Fruit fly (Drosophila melanogaster) whole organism, prepupa: Measurements from ENCODE around the gene IFT46.

Experiments
- Blimp-1 ChIP-seq: fragments of 200-800 bp; sonication (Bioruptor generic); optimal IDR thresholded peaks from 3 replicates; lab custom pipeline; 2017; ENCODE audit warnings: missing biosample characterization, missing genetic modification characterization, mild to moderate bottlenecking, moderate library complexity, missing genetic modification reagents
- CG10631 ChIP-seq: fragments of 200-800 bp; sonication (Bioruptor generic); optimal IDR thresholded peaks from 2 replicates; lab custom pipeline; 2016; ENCODE audit warnings: missing biosample characterization, missing genetic modification characterization
- CG11294 ChIP-seq: fragments of 200-800 bp; sonication (Bioruptor generic); IDR thresholded peaks from 2 replicates; pipeline ENCODE4 v1.3.6; 2022; ENCODE audit warnings: missing biosample characterization, missing genetic modification characterization
- CG11762 ChIP-seq: fragments of 200-800 bp; sonication (Bioruptor generic); optimal IDR thresholded peaks from 3 replicates; lab custom pipeline; 2016; ENCODE audit warnings: missing biosample characterization, missing genetic modification characterization; ENCODE audit not compliant: insufficient read depth
- CG11902 ChIP-seq: fragments of 200-800 bp; sonication (Bioruptor generic); optimal IDR thresholded peaks from 3 replicates; lab custom pipeline; 2016; ENCODE audit warnings: missing biosample characterization, missing genetic modification characterization
- CG15336 ChIP-seq: fragments of 200-800 bp; sonication (Bioruptor generic); IDR thresholded peaks from 2 replicates; pipeline ENCODE4 v1.3.6; 2022; ENCODE audit warnings: missing biosample characterization, missing genetic modification characterization
- CG1621 ChIP-seq: fragments of 200-800 bp; sonication (Bioruptor generic); optimal IDR thresholded peaks from 3 replicates; lab custom pipeline; 2018; ENCODE audit warnings: missing biosample characterization, mild to moderate bottlenecking, missing genetic modification characterization
- CG16779 ChIP-seq: fragments of 200-800 bp; sonication (Bioruptor generic); optimal IDR thresholded peaks from 3 replicates; lab custom pipeline; 2017; ENCODE audit warnings: missing biosample characterization, mild to moderate bottlenecking, missing genetic modification characterization
- CG3032 ChIP-seq: fragments of 200-800 bp; optimal IDR thresholded peaks from 2 replicates; lab custom pipeline; 2019; ENCODE audit warnings: missing biosample characterization, mild to moderate bottlenecking, missing genetic modification characterization, moderate library complexity
- CG31627 ChIP-seq: fragments of 200-800 bp; sonication (Bioruptor generic); optimal IDR thresholded peaks from 3 replicates; lab custom pipeline; 2016; ENCODE audit warnings: missing biosample characterization, missing genetic modification characterization
- CG32006 ChIP-seq: fragments of 200-800 bp; sonication (Bioruptor generic); optimal IDR thresholded peaks from 3 replicates; lab custom pipeline; 2017; ENCODE audit warnings: missing biosample characterization, mild to moderate bottlenecking, missing genetic modification characterization
- CG34406 ChIP-seq: fragments of 200-800 bp; sonication (Bioruptor generic); optimal IDR thresholded peaks from 3 replicates; lab custom pipeline; 2016; ENCODE audit warnings: missing biosample characterization, missing genetic modification characterization
- CG3919 ChIP-seq: fragments of 200-800 bp; sonication (Bioruptor generic); optimal IDR thresholded peaks from 3 replicates; lab custom pipeline; 2016; ENCODE audit warnings: missing biosample characterization, missing genetic modification characterization
- CG4318 ChIP-seq: fragments of 200-800 bp; sonication (Bioruptor generic); optimal IDR thresholded peaks from 3 replicates; lab custom pipeline; 2017; ENCODE audit warnings: missing biosample characterization, mild to moderate bottlenecking, missing genetic modification characterization
- CG6163 ChIP-seq: fragments of 200-800 bp; sonication (Bioruptor generic); IDR thresholded peaks from 3 replicates; pipeline ENCODE4 v1.3.6; 2022; ENCODE audit warnings: missing biosample characterization, missing genetic modification characterization
- CG6276 ChIP-seq: fragments of 200-800 bp; sonication (Bioruptor generic); optimal IDR thresholded peaks from 2 replicates; lab custom pipeline; 2017; ENCODE audit warnings: missing biosample characterization, mild to moderate bottlenecking, missing genetic modification characterization
- CG6808 ChIP-seq: fragments of 200-800 bp; sonication (Bioruptor generic); optimal IDR thresholded peaks from 3 replicates; lab custom pipeline; 2017; ENCODE audit warnings: missing biosample characterization, missing genetic modification characterization, mild to moderate bottlenecking, moderate library complexity, missing genetic modification reagents
- CG7368 ChIP-seq: fragments of 200-800 bp; sonication (Bioruptor generic); optimal IDR thresholded peaks from 3 replicates; lab custom pipeline; 2016; ENCODE audit warnings: missing biosample characterization, missing genetic modification characterization
- CG8319 ChIP-seq: fragments of 200-800 bp; sonication (Bioruptor generic); optimal IDR thresholded peaks from 3 replicates; lab custom pipeline; 2016; ENCODE audit warnings: missing biosample characterization, missing genetic modification characterization
- CG8632 ChIP-seq: fragments of 200-800 bp; sonication (Bioruptor generic); optimal IDR thresholded peaks from 3 replicates; lab custom pipeline; 2016; ENCODE audit warnings: missing biosample characterization, missing genetic modification characterization
- CG9139 ChIP-seq: fragments of 200-800 bp; sonication (Bioruptor generic); optimal IDR thresholded peaks from 3 replicates; lab custom pipeline; 2017; ENCODE audit warnings: missing biosample characterization, mild to moderate bottlenecking, missing genetic modification characterization
- Eip75B ChIP-seq: fragments of 200-800 bp; sonication (Bioruptor generic); optimal IDR thresholded peaks from 3 replicates; lab custom pipeline; 2016; ENCODE audit warnings: missing biosample characterization, missing genetic modification characterization
- Eip78C ChIP-seq: fragments of 200-800 bp; sonication (Bioruptor generic); peaks from one replicate; lab custom pipeline; 2016; ENCODE audit warnings: missing biosample characterization, missing genetic modification characterization
- Eip93F ChIP-seq: fragments of 200-800 bp; sonication (Bioruptor generic); optimal IDR thresholded peaks from 2 replicates; lab custom pipeline; 2016; ENCODE audit warnings: missing biosample characterization, mild to moderate bottlenecking, missing genetic modification characterization
- Ets21C ChIP-seq: fragments of 200-800 bp; sonication (Bioruptor generic); optimal IDR thresholded peaks from 3 replicates; lab custom pipeline; 2016; ENCODE audit warnings: missing biosample characterization, missing genetic modification characterization
- Ets96B ChIP-seq: fragments of 200-800 bp; optimal IDR thresholded peaks from 2 replicates; lab custom pipeline; 2019; ENCODE audit warnings: missing biosample characterization, mild to moderate bottlenecking, missing genetic modification characterization, moderate library complexity
- Gug ChIP-seq: fragments of 200-800 bp; sonication (Bioruptor generic); IDR thresholded peaks from 2 replicates; pipeline ENCODE4 v1.3.6; 2022; ENCODE audit warnings: missing biosample characterization, missing genetic modification characterization
- Hr38 ChIP-seq: sonication (Bioruptor generic); optimal IDR thresholded peaks from 2 replicates; lab custom pipeline; 2016; ENCODE audit warnings: missing biosample characterization, missing genetic modification characterization
- Hr39 ChIP-seq: fragments of 200-800 bp; sonication (Bioruptor generic); optimal IDR thresholded peaks from 2 replicates; lab custom pipeline; 2016; ENCODE audit warnings: missing biosample characterization, missing genetic modification characterization
- Hr4 ChIP-seq: fragments of 200-800 bp; sonication (Bioruptor generic); optimal IDR thresholded peaks from 3 replicates; lab custom pipeline; 2016; ENCODE audit warnings: missing biosample characterization, missing genetic modification characterization
- Smox ChIP-seq: fragments of 200-800 bp; sonication (Bioruptor generic); optimal IDR thresholded peaks from 3 replicates; lab custom pipeline; 2016; ENCODE audit warnings: missing biosample characterization, missing genetic modification characterization
- Sox15 ChIP-seq: fragments of 200-800 bp; sonication (Bioruptor generic); optimal IDR thresholded peaks from 3 replicates; lab custom pipeline; 2016; ENCODE audit warnings: missing biosample characterization, missing genetic modification characterization
- achi ChIP-seq: fragments of 200-800 bp; sonication (Bioruptor generic); optimal IDR thresholded peaks from 3 replicates; lab custom pipeline; 2016; ENCODE audit warnings: missing biosample characterization, missing genetic modification characterization
- acj6 ChIP-seq: fragments of 200-800 bp; sonication (Bioruptor generic); optimal IDR thresholded peaks from 3 replicates; lab custom pipeline; 2016; ENCODE audit warnings: missing biosample characterization, missing genetic modification characterization
- dac ChIP-seq: fragments of 200-800 bp; sonication (Bioruptor generic); optimal IDR thresholded peaks from 2 replicates; lab custom pipeline; 2017; ENCODE audit warnings: missing biosample characterization, mild to moderate bottlenecking, missing genetic modification characterization
- dsx ChIP-seq: fragments of 200-800 bp; optimal IDR thresholded peaks from 3 replicates; lab custom pipeline; 2019; ENCODE audit warnings: missing biosample characterization, mild to moderate bottlenecking, missing genetic modification characterization, moderate library complexity; ENCODE audit not compliant: poor library complexity, severe bottlenecking
- fd59A ChIP-seq: fragments of 200-800 bp; sonication (Bioruptor generic); optimal IDR thresholded peaks from 2 replicates; lab custom pipeline; 2017; ENCODE audit warnings: missing biosample characterization, mild to moderate bottlenecking, missing genetic modification characterization, missing genetic modification reagents
- net ChIP-seq: fragments of 200-800 bp; sonication (Bioruptor generic); optimal IDR thresholded peaks from 3 replicates; lab custom pipeline; 2016; ENCODE audit warnings: missing biosample characterization, missing genetic modification characterization
- spab ChIP-seq: fragments of 200-800 bp; sonication (Bioruptor generic); optimal IDR thresholded peaks from 2 replicates; lab custom pipeline; 2017; ENCODE audit warnings: missing biosample characterization, mild to moderate bottlenecking, missing genetic modification characterization, missing genetic modification reagents
- svp ChIP-seq: fragments of 200-800 bp; sonication (Bioruptor generic); peaks from one replicate; lab custom pipeline; 2016; ENCODE audit warnings: missing biosample characterization, missing genetic modification characterization
- topi ChIP-seq: fragments of 200-800 bp; sonication (Bioruptor generic); optimal IDR thresholded peaks from 3 replicates; lab custom pipeline; 2016; ENCODE audit warnings: missing biosample characterization, missing genetic modification characterization
- vri ChIP-seq: fragments of 200-800 bp; sonication (Bioruptor generic); optimal IDR thresholded peaks from 3 replicates; lab custom pipeline; 2016; ENCODE audit warnings: missing biosample characterization, mild to moderate bottlenecking, missing genetic modification characterization

IFT46 gene

dm6 chr2L:18632389-18632788 lies 16.5 kb upstream of the IFT46 start:
- TF ChIP-seq CG11902 (GFP tag; lab: Kevin White, UChicago): no peak
- no peak for TF ChIP-seq fd59A
- no peak for TF ChIP-seq Gug (GFP tag; lab: Robert Waterston, UW)
- no peak for TF ChIP-seq CG32006 (GFP tag; lab: Kevin White, UChicago)

- no peak for TF ChIP-seq CG9139 (GFP tag; lab: Kevin White, UChicago)
- no peak for TF ChIP-seq Ets96B (tag; lab: Kevin White, UChicago)
- TF ChIP-seq vri (GFP tag; lab: Kevin White, UChicago): peak; percentile 73
- peak; percentile 85 for TF ChIP-seq svp (GFP tag; lab: Kevin White, UChicago)
- peak; percentile 49 for TF ChIP-seq Eip93F (GFP tag; lab: Kevin White, UChicago)
Observed at dm6 chr2L:18630611-18631221, 14.8 kb upstream of the IFT46 start.

- TF ChIP-seq svp (GFP tag; lab: Kevin White, UChicago): peak; percentile 84
- no peak for TF ChIP-seq Hr38 (GFP tag; lab: Kevin White, UChicago)
- TF ChIP-seq Eip78C: peak; percentile 38
- no peak for TF ChIP-seq CG4318 (GFP tag; lab: Kevin White, UChicago)
- TF ChIP-seq dsx (GFP tag; lab: Kevin White, UChicago): no peak
- TF ChIP-seq vri (GFP tag; lab: Kevin White, UChicago): no peak
- no peak for TF ChIP-seq achi (GFP tag; lab: Kevin White, UChicago)
- no peak for TF ChIP-seq net (GFP tag; lab: Kevin White, UChicago)
- no peak for TF ChIP-seq CG6808 (GFP tag; lab: Kevin White, UChicago)
- no peak for TF ChIP-seq Hr39 (GFP tag; lab: Kevin White, UChicago)
- TF ChIP-seq Smox: no peak
- TF ChIP-seq CG11294 (GFP tag; lab: Robert Waterston, UW): no peak
- TF ChIP-seq Ets21C (GFP tag; lab: Kevin White, UChicago): no peak
- no peak for TF ChIP-seq CG1621 (tag; lab: Kevin White, UChicago)
Observed at dm6 chr2L:18629144-18629543, 13.2 kb upstream of the IFT46 start.

- TF ChIP-seq CG1621 (tag; lab: Kevin White, UChicago) (peak; percentile 10), CG32006 (GFP tag; lab: Kevin White, UChicago) (peak; percentile 83), Eip93F (GFP tag; lab: Kevin White, UChicago) (no peak), spab (GFP tag; lab: Kevin White, UChicago) (peak; percentile 22), CG31627 (GFP tag; lab: Kevin White, UChicago) (peak; percentile 64), Ets21C (GFP tag; lab: Kevin White, UChicago) (peak; percentile 15), CG11762 (peak; percentile 37), CG6163 (GFP tag; lab: Robert Waterston, UW) (peak; percentile 79), CG8319 (peak; percentile 40), Hr4 (GFP tag; lab: Kevin White, UChicago) (peak; percentile 76), CG9139 (GFP tag; lab: Kevin White, UChicago) (no peak), CG11294 (GFP tag; lab: Robert Waterston, UW) (peak; percentile 43), fd59A (no peak), CG7368 (GFP tag; lab: Kevin White, UChicago) (peak; percentile 36), CG15336 (GFP tag; lab: Robert Waterston, UW) (peak; percentile 87), CG6276 (GFP tag; lab: Kevin White, UChicago) (peak; percentile 73), topi (peak; percentile 51), CG4318 (GFP tag; lab: Kevin White, UChicago) (peak; percentile 36), CG8632 (GFP tag; lab: Kevin White, UChicago) (peak; percentile 22), CG3032 (peak; percentile 28), achi (GFP tag; lab: Kevin White, UChicago) (peak; percentile 59), Ets96B (tag; lab: Kevin White, UChicago) (peak; percentile 59), Sox15 (GFP tag; lab: Kevin White, UChicago) (no peak), Hr38 (GFP tag; lab: Kevin White, UChicago) (no peak), Eip78C (peak; percentile 87), net (GFP tag; lab: Kevin White, UChicago) (peak; percentile 32), Smox (peak; percentile 43), CG34406 (GFP tag; lab: Kevin White, UChicago) (peak; percentile 25), CG16779 (peak; percentile 57), CG3919 (GFP tag; lab: Kevin White, UChicago) (peak; percentile 62), acj6 (GFP tag; lab: Kevin White, UChicago) (peak; percentile 75), Blimp-1 (GFP tag; lab: Kevin White, UChicago) (no peak), CG10631 (peak; percentile 58), Eip75B (peak; percentile 77), dac (GFP tag; lab: Kevin White, UChicago) (no peak), CG11902 (GFP tag; lab: Kevin White, UChicago) (no peak)
Observed at dm6 chr2L:18628104-18628503, 12.2 kb upstream of the IFT46 start.
